Worm (Caenorhabditis elegans) whole organism, L4 larva: ENCODE measurements around the gene C14A6.8.

Source experiments
- ceh-82 ChIP-seq: sonication (generic microtip); optimal IDR thresholded peaks from 2 replicates; lab custom pipeline; 2017; ENCODE audit warnings: missing biosample characterization, missing genetic modification characterization
- cey-2 ChIP-seq: sonication (generic microtip); optimal IDR thresholded peaks from 3 replicates; lab custom pipeline; 2017; ENCODE audit warnings: missing genetic modification characterization, mild to moderate bottlenecking, missing compliant biosample characterization, antibody characterized with exemption, borderline replicate concordance; ENCODE audit not compliant: insufficient read depth
- gei-8 ChIP-seq: fragments of 200-800 bp; sonication (Bioruptor generic); optimal IDR thresholded peaks from 2 replicates; lab custom pipeline; 2018; ENCODE audit warnings: mild to moderate bottlenecking, missing genetic modification characterization, missing compliant biosample characterization
- jun-1 ChIP-seq: fragments of 150-350 bp; optimal IDR thresholded peaks from 2 replicates; lab custom pipeline; 2014; ENCODE audit warnings: missing biosample characterization, missing genetic modification reagents, missing genetic modification characterization
- lin-15B ChIP-seq: fragments of 150-350 bp; sonication (generic microtip); optimal IDR thresholded peaks from 3 replicates; lab custom pipeline; 2014; ENCODE audit warnings: missing biosample characterization, missing genetic modification characterization
- nhr-11 ChIP-seq: fragments of 150-350 bp; optimal IDR thresholded peaks from 2 replicates; lab custom pipeline; 2014; ENCODE audit warnings: missing biosample characterization, missing genetic modification characterization
- nhr-237 ChIP-seq: sonication (generic microtip); optimal IDR thresholded peaks from 2 replicates; lab custom pipeline; 2017; ENCODE audit warnings: missing biosample characterization, missing genetic modification characterization
- nhr-48 ChIP-seq: sonication (generic microtip); optimal IDR thresholded peaks from 2 replicates; lab custom pipeline; 2016; ENCODE audit warnings: mild to moderate bottlenecking, missing genetic modification characterization, missing compliant biosample characterization
- nhr-76 ChIP-seq: fragments of 150-350 bp; optimal IDR thresholded peaks from 2 replicates; lab custom pipeline; 2014; ENCODE audit warnings: missing biosample characterization, missing genetic modification characterization
- nhr-77 ChIP-seq: fragments of 150-350 bp; optimal IDR thresholded peaks from 2 replicates; lab custom pipeline; 2014; ENCODE audit warnings: missing biosample characterization, missing genetic modification characterization
- skn-1 ChIP-seq: fragments of 150-350 bp; optimal IDR thresholded peaks from 2 replicates; lab custom pipeline; 2014; ENCODE audit warnings: missing biosample characterization, missing genetic modification characterization
- snpc-4 ChIP-seq: fragments of 150-350 bp; optimal IDR thresholded peaks from 2 replicates; lab custom pipeline; 2014; ENCODE audit warnings: missing biosample characterization, missing genetic modification characterization

- TF ChIP-seq lin-15B (tag; lab: Kevin White, UChicago) = no peak
- TF ChIP-seq skn-1 (tag; lab: Kevin White, UChicago) = no peak
- no peak for TF ChIP-seq ceh-82 (tag; lab: Kevin White, UChicago)
- no peak for TF ChIP-seq gei-8 (GFP tag; lab: Kevin White, UChicago)
- no peak for TF ChIP-seq nhr-76 (tag; lab: Kevin White, UChicago)
- TF ChIP-seq nhr-48 = no peak
- TF ChIP-seq nhr-77 (tag; lab: Kevin White, UChicago) = no peak
- TF ChIP-seq nhr-237 (tag; lab: Kevin White, UChicago) = no peak
- TF ChIP-seq jun-1 = no peak
- TF ChIP-seq nhr-11 (tag; lab: Kevin White, UChicago) = no peak
- TF ChIP-seq cey-2 (tag; lab: Kevin White, UChicago) = no peak
- no peak for TF ChIP-seq snpc-4 (tag; lab: Kevin White, UChicago)
Measured at ce11 chrV:18178659-18179058, 7.2 kb upstream of the C14A6.8 start, which contains the start of gene C31G12.4.
